Fruit fly (Drosophila melanogaster) whole organism, embryonic: ENCODE data around the gene CG6028.
A peak's percentile ranks its signal among the peaks of the same experiment; 100 is the strongest.

ENCODE experiments used
- Bteb2 ChIP-seq: fragments of 200-800 bp; sonication (Bioruptor generic); optimal IDR thresholded peaks from 2 replicates; lab custom pipeline; 2016; ENCODE audit warnings: missing biosample characterization, missing genetic modification characterization
- CG10209 ChIP-seq: fragments of 200-800 bp; sonication (Bioruptor generic); optimal IDR thresholded peaks from 3 replicates; lab custom pipeline; 2017; ENCODE audit warnings: missing biosample characterization, mild to moderate bottlenecking, missing genetic modification characterization, missing genetic modification reagents
- CG11456 ChIP-seq: fragments of 200-800 bp; sonication (Bioruptor generic); IDR thresholded peaks from 3 replicates; pipeline ENCODE4 v1.3.6; 2022; ENCODE audit warnings: missing biosample characterization, missing genetic modification characterization
- CG14965 ChIP-seq: fragments of 200-800 bp; sonication (Bioruptor generic); optimal IDR thresholded peaks from 2 replicates; lab custom pipeline; 2016; ENCODE audit warnings: missing biosample characterization, missing genetic modification characterization, borderline replicate concordance
- CG1602 ChIP-seq: fragments of 200-800 bp; sonication (Bioruptor generic); optimal IDR thresholded peaks from 3 replicates; lab custom pipeline; 2016; ENCODE audit warnings: missing biosample characterization, missing genetic modification characterization
- CG1603 ChIP-seq: fragments of 200-800 bp; sonication (Bioruptor generic); optimal IDR thresholded peaks from 2 replicates; lab custom pipeline; 2019; ENCODE audit warnings: missing biosample characterization, mild to moderate bottlenecking, missing genetic modification characterization, moderate library complexity
- CG16815 ChIP-seq: fragments of 200-800 bp; sonication (Bioruptor generic); optimal IDR thresholded peaks from 3 replicates; lab custom pipeline; 2017; ENCODE audit warnings: missing biosample characterization, mild to moderate bottlenecking, missing genetic modification characterization
- CG2875 ChIP-seq: fragments of 200-800 bp; sonication (Bioruptor generic); optimal IDR thresholded peaks from 2 replicates; lab custom pipeline; 2017; ENCODE audit warnings: missing biosample characterization, mild to moderate bottlenecking, missing genetic modification characterization, missing genetic modification reagents
- CG2889 ChIP-seq: fragments of 200-800 bp; sonication (Bioruptor generic); IDR thresholded peaks from 3 replicates; pipeline ENCODE4 v1.3.6; 2022; ENCODE audit warnings: missing biosample characterization, missing genetic modification characterization
- CG30431 ChIP-seq: fragments of 200-800 bp; sonication (Bioruptor generic); optimal IDR thresholded peaks from 2 replicates; lab custom pipeline; 2017; ENCODE audit warnings: missing biosample characterization, missing genetic modification characterization
- CG32772 ChIP-seq: fragments of 200-800 bp; sonication (Bioruptor generic); IDR thresholded peaks from 2 replicates; pipeline ENCODE4 v1.3.6; 2022; ENCODE audit warnings: missing biosample characterization, missing genetic modification characterization
- CG3995 ChIP-seq: fragments of 200-800 bp; sonication (Bioruptor generic); optimal IDR thresholded peaks from 3 replicates; lab custom pipeline; 2016; ENCODE audit warnings: missing biosample characterization, missing genetic modification characterization
- CG4854 ChIP-seq: fragments of 200-800 bp; sonication (Bioruptor generic); optimal IDR thresholded peaks from 2 replicates; lab custom pipeline; 2016; ENCODE audit warnings: missing biosample characterization, missing genetic modification characterization, inconsistent platforms
- CG5245 ChIP-seq: fragments of 200-800 bp; sonication (Bioruptor generic); optimal IDR thresholded peaks from 3 replicates; lab custom pipeline; 2016; ENCODE audit warnings: missing biosample characterization, missing genetic modification characterization
- CG5953 ChIP-seq: fragments of 200-800 bp; sonication (Bioruptor generic); IDR thresholded peaks from 2 replicates; pipeline ENCODE4 v1.3.6; 2022; ENCODE audit warnings: missing biosample characterization, missing genetic modification characterization
- CG7839 ChIP-seq: fragments of 200-800 bp; sonication (Bioruptor generic); optimal IDR thresholded peaks from 3 replicates; lab custom pipeline; 2018; ENCODE audit warnings: missing biosample characterization, mild to moderate bottlenecking, missing genetic modification characterization, moderate library complexity
- CG8478 ChIP-seq: fragments of >200 bp; optimal IDR thresholded peaks from 2 replicates; lab custom pipeline; 2018
- CG9437 ChIP-seq: fragments of 200-800 bp; sonication (Bioruptor generic); optimal IDR thresholded peaks from 2 replicates; lab custom pipeline; 2018; ENCODE audit warnings: missing biosample characterization, mild to moderate bottlenecking, missing genetic modification characterization
- CTCF ChIP-seq: fragments of 200-800 bp; sonication (Bioruptor generic); optimal IDR thresholded peaks from 2 replicates; lab custom pipeline; 2017; ENCODE audit warnings: missing biosample characterization, mild to moderate bottlenecking, missing genetic modification characterization, moderate library complexity
- Camta ChIP-seq: fragments of 200-800 bp; sonication (Bioruptor generic); optimal IDR thresholded peaks from 2 replicates; lab custom pipeline; 2016; ENCODE audit warnings: missing biosample characterization, missing genetic modification characterization
- CoRest ChIP-seq: fragments of 200-800 bp; sonication (Bioruptor generic); optimal IDR thresholded peaks from 3 replicates; lab custom pipeline; 2018; ENCODE audit warnings: missing biosample characterization, mild to moderate bottlenecking, missing genetic modification characterization, moderate library complexity
- Drgx ChIP-seq: fragments of 200-800 bp; sonication (Bioruptor generic); IDR thresholded peaks from 2 replicates; pipeline ENCODE4 v1.3.6; 2022; ENCODE audit warnings: missing biosample characterization, missing genetic modification characterization
- Gsc ChIP-seq: fragments of 200-800 bp; sonication (Bioruptor generic); IDR thresholded peaks from 2 replicates; pipeline ENCODE4 v1.3.6; 2022; ENCODE audit warnings: missing biosample characterization, missing genetic modification characterization
- H15 ChIP-seq: fragments of 200-800 bp; sonication (Bioruptor generic); IDR thresholded peaks from 3 replicates; pipeline ENCODE4 v1.3.6; 2022; ENCODE audit warnings: missing biosample characterization, missing genetic modification characterization
- Hand ChIP-seq: fragments of 200-800 bp; sonication (Bioruptor generic); optimal IDR thresholded peaks from 2 replicates; lab custom pipeline; 2017; ENCODE audit warnings: mild to moderate bottlenecking, missing biosample characterization, missing genetic modification reagents, missing genetic modification characterization
- Max ChIP-seq: fragments of 200-800 bp; sonication (Bioruptor generic); optimal IDR thresholded peaks from 2 replicates; lab custom pipeline; 2016; ENCODE audit warnings: missing biosample characterization, mild to moderate bottlenecking, missing genetic modification characterization
- Med ChIP-seq: fragments of 200-800 bp; sonication (Bioruptor generic); peaks from one replicate; lab custom pipeline; 2016; ENCODE audit warnings: missing biosample characterization, missing genetic modification characterization, mild to moderate bottlenecking, inconsistent platforms, moderate library complexity
- NC2β ChIP-seq: fragments of 200-800 bp; sonication (Bioruptor generic); optimal IDR thresholded peaks from 2 replicates; lab custom pipeline; 2016; ENCODE audit warnings: missing biosample characterization, missing genetic modification characterization
- Nf-YB ChIP-seq: fragments of 200-800 bp; sonication (Bioruptor generic); optimal IDR thresholded peaks from 3 replicates; lab custom pipeline; 2019; ENCODE audit warnings: missing biosample characterization, mild to moderate bottlenecking, missing genetic modification characterization, moderate library complexity
- Sox102F ChIP-seq: fragments of 200-800 bp; sonication (Bioruptor generic); optimal IDR thresholded peaks from 2 replicates; lab custom pipeline; 2018; ENCODE audit warnings: missing biosample characterization, mild to moderate bottlenecking, missing genetic modification characterization, moderate library complexity
- Sry-β ChIP-seq: fragments of 200-800 bp; sonication (Bioruptor generic); optimal IDR thresholded peaks from 2 replicates; lab custom pipeline; 2018; ENCODE audit warnings: missing biosample characterization, mild to moderate bottlenecking, missing genetic modification characterization, moderate library complexity
- abd-A ChIP-seq: fragments of 200-800 bp; sonication (Bioruptor generic); optimal IDR thresholded peaks from 3 replicates; lab custom pipeline; 2019; ENCODE audit warnings: missing biosample characterization, mild to moderate bottlenecking, missing genetic modification characterization, moderate library complexity
- ap ChIP-seq: fragments of 200-800 bp; sonication (Bioruptor generic); IDR thresholded peaks from 2 replicates; pipeline ENCODE4 v1.3.6; 2022; ENCODE audit warnings: missing biosample characterization, missing genetic modification characterization
- chm ChIP-seq: fragments of 200-800 bp; sonication (Bioruptor generic); IDR thresholded peaks from 2 replicates; pipeline ENCODE4 v1.3.6; 2022; ENCODE audit warnings: missing biosample characterization, missing genetic modification characterization
- ems ChIP-seq: fragments of 200-800 bp; sonication (Bioruptor generic); optimal IDR thresholded peaks from 3 replicates; lab custom pipeline; 2016; ENCODE audit warnings: missing biosample characterization, missing genetic modification characterization
- her ChIP-seq: fragments of 200-800 bp; sonication (Bioruptor generic); optimal IDR thresholded peaks from 2 replicates; lab custom pipeline; 2016; ENCODE audit warnings: missing biosample characterization, missing genetic modification characterization
- inv ChIP-seq: fragments of 200-800 bp; sonication (Bioruptor generic); IDR thresholded peaks from 2 replicates; pipeline ENCODE4 v1.3.6; 2022; ENCODE audit warnings: missing biosample characterization, missing genetic modification characterization; ENCODE audit not compliant: partially characterized antibody
- kah ChIP-seq: fragments of 200-800 bp; sonication (Bioruptor generic); optimal IDR thresholded peaks from 2 replicates; lab custom pipeline; 2018; ENCODE audit warnings: missing biosample characterization, mild to moderate bottlenecking, missing genetic modification characterization
- pan ChIP-seq, 4 experiments: fragments of >200 bp in 3 of 4; fragments of 200-800 bp in 1 of 4; sonication (Bioruptor generic) in 1 of 4; optimal IDR thresholded peaks in 3 of 4; IDR thresholded peaks in 1 of 4; 2 replicates each; pipeline versions ENCODE4 v1.3.6 to Lab custom; 2017 to 2022; ENCODE audit warnings: missing biosample characterization in 2 of 4, missing genetic modification characterization in 2 of 4, mixed read lengths in 1 of 4
- pb ChIP-seq: fragments of 200-800 bp; sonication (Bioruptor generic); optimal IDR thresholded peaks from 3 replicates; lab custom pipeline; 2016; ENCODE audit warnings: missing biosample characterization, missing genetic modification characterization
- pho ChIP-seq: fragments of 200-800 bp; sonication (Bioruptor generic); optimal IDR thresholded peaks from 2 replicates; lab custom pipeline; 2016; ENCODE audit warnings: missing biosample characterization, missing genetic modification characterization
- phol ChIP-seq: fragments of 200-800 bp; sonication (Bioruptor generic); optimal IDR thresholded peaks from 3 replicates; lab custom pipeline; 2018; ENCODE audit warnings: missing biosample characterization, mild to moderate bottlenecking, missing genetic modification characterization, moderate library complexity
- psq ChIP-seq: fragments of 200-800 bp; sonication (Bioruptor generic); optimal IDR thresholded peaks from 2 replicates; lab custom pipeline; 2017; ENCODE audit warnings: missing biosample characterization, missing genetic modification characterization
- rib ChIP-seq: fragments of 200-800 bp; sonication (Bioruptor generic); IDR thresholded peaks from 2 replicates; pipeline ENCODE4 v1.3.6; 2022; ENCODE audit warnings: missing biosample characterization, missing genetic modification characterization
- run ChIP-seq: fragments of 200-800 bp; sonication (Bioruptor generic); optimal IDR thresholded peaks from 3 replicates; lab custom pipeline; 2018; ENCODE audit warnings: missing biosample characterization, mild to moderate bottlenecking, missing genetic modification characterization
- slbo ChIP-seq: fragments of 200-800 bp; sonication (Bioruptor generic); IDR thresholded peaks from 2 replicates; pipeline ENCODE4 v1.3.6; 2022; ENCODE audit warnings: missing biosample characterization, missing genetic modification characterization
- stc ChIP-seq: fragments of 200-800 bp; sonication (Bioruptor generic); IDR thresholded peaks from 2 replicates; pipeline ENCODE4 v1.3.6; 2022; ENCODE audit warnings: missing biosample characterization, missing genetic modification characterization
- trem ChIP-seq: fragments of 200-800 bp; optimal IDR thresholded peaks from 3 replicates; lab custom pipeline; 2019; ENCODE audit warnings: missing biosample characterization, mild to moderate bottlenecking, missing genetic modification characterization, moderate library complexity
- usp ChIP-seq: fragments of >200 bp; optimal IDR thresholded peaks from 2 replicates; lab custom pipeline; 2017; ENCODE audit warnings: missing biosample characterization, missing genetic modification characterization
- vnd ChIP-seq: fragments of 200-800 bp; sonication (Bioruptor generic); IDR thresholded peaks from 3 replicates; pipeline ENCODE4 v1.3.6; 2022; ENCODE audit warnings: missing biosample characterization, missing genetic modification characterization; ENCODE audit not compliant: partially characterized antibody
- zen2 ChIP-seq: fragments of 200-800 bp; sonication (Bioruptor generic); IDR thresholded peaks from 3 replicates; pipeline ENCODE4 v1.3.6; 2022; ENCODE audit warnings: missing biosample characterization, missing genetic modification characterization; ENCODE audit not compliant: partially characterized antibody

The CG6028 gene

dm6 chr3R:22041625-22042282, 16.4 kb upstream of the CG6028 start, which contains the start of gene how (continued):
- TF ChIP-seq trem (tag; lab: Kevin White, UChicago): peak; percentile 60
- peak; percentile 23 for TF ChIP-seq NC2β (GFP tag; lab: Kevin White, UChicago)
- TF ChIP-seq abd-A (tag; lab: Kevin White, UChicago): peak; percentile 33
- peak; percentile 78 for TF ChIP-seq CG1603
- TF ChIP-seq CG2875: no peak
- TF ChIP-seq pan (optimal IDR thresholded peaks at IDR 0.05; lab: Kevin White, UChicago): no peak
- TF ChIP-seq pan (GFP tag; optimal IDR thresholded peaks at IDR 0.05 in 1 of 2, IDR thresholded peaks at IDR 0.05 in 1 of 2): no peak
- no peak for TF ChIP-seq CG4854 (GFP tag; lab: Kevin White, UChicago)
- peak; percentile 29 for TF ChIP-seq CTCF
- TF ChIP-seq Sry-β (GFP tag; lab: Kevin White, UChicago): peak; percentile 79
- no peak for TF ChIP-seq Gsc
- no peak for TF ChIP-seq Sox102F (GFP tag; lab: Kevin White, UChicago)
- no peak for TF ChIP-seq CG5953 (GFP tag; lab: Robert Waterston, UW)
- peak; percentile 7 for TF ChIP-seq psq (GFP tag; lab: Kevin White, UChicago)
- TF ChIP-seq chm: peak; percentile 83
- no peak for TF ChIP-seq stc (GFP tag; lab: Robert Waterston, UW)
- no peak for TF ChIP-seq Bteb2 (GFP tag; lab: Kevin White, UChicago)
- peak; percentile 24 for TF ChIP-seq Hand (GFP tag; lab: Kevin White, UChicago)
- 0 out of 3 replicates have a peak, but pooled peaks have one; percentile 26 for TF ChIP-seq H15
- no peak for TF ChIP-seq kah (GFP tag; lab: Kevin White, UChicago)
- TF ChIP-seq phol (tag; lab: Kevin White, UChicago): peak; percentile 46
- TF ChIP-seq Camta (GFP tag; lab: Kevin White, UChicago): peak; percentile 41
- no peak for TF ChIP-seq CG1602
- TF ChIP-seq CG5245 (GFP tag; lab: Kevin White, UChicago): no peak
- no peak for TF ChIP-seq CG16815
- TF ChIP-seq CG3995 (GFP tag; lab: Kevin White, UChicago): no peak
- no peak for TF ChIP-seq ems (GFP tag; lab: Kevin White, UChicago)
- TF ChIP-seq Drgx (GFP tag; lab: Robert Waterston, UW): no peak
- TF ChIP-seq CoRest (tag; lab: Kevin White, UChicago): peak; percentile 56
- peak; percentile 84 for TF ChIP-seq Med (GFP tag; lab: Kevin White, UChicago)
- TF ChIP-seq run (tag; lab: Kevin White, UChicago): no peak
- TF ChIP-seq CG11456 (GFP tag; lab: Robert Waterston, UW): 0 out of 3 replicates have a peak, but pooled peaks have one; percentile 41
- no peak for TF ChIP-seq CG2889 (GFP tag; lab: Robert Waterston, UW)
- no peak for TF ChIP-seq CG7839 (tag; lab: Kevin White, UChicago)
- TF ChIP-seq ap (GFP tag; lab: Robert Waterston, UW): no peak
- peak; percentile 38; the same call in 1 of the 2 replicates for TF ChIP-seq slbo (GFP tag; lab: Robert Waterston, UW)
- TF ChIP-seq vnd: no peak
- TF ChIP-seq CG32772 (GFP tag; lab: Robert Waterston, UW): no peak
- peak; percentile 26 for TF ChIP-seq Max (GFP tag; lab: Kevin White, UChicago)
- TF ChIP-seq pho (GFP tag; lab: Kevin White, UChicago): peak; percentile 27
- TF ChIP-seq CG14965 (GFP tag; lab: Kevin White, UChicago): no peak
- no peak for TF ChIP-seq CG30431 (GFP tag; lab: Kevin White, UChicago)
- TF ChIP-seq her (GFP tag; lab: Kevin White, UChicago): no peak
- TF ChIP-seq usp: no peak
- TF ChIP-seq pb (GFP tag; lab: Kevin White, UChicago): peak; percentile 66
- TF ChIP-seq zen2 (GFP tag; lab: Robert Waterston, UW): no peak
- TF ChIP-seq CG10209: no peak
- no peak for TF ChIP-seq rib (GFP tag; lab: Robert Waterston, UW)
- peak; percentile 4 for TF ChIP-seq CG9437
- TF ChIP-seq CG8478 (lab: Kevin White, UChicago): no peak
- no peak for TF ChIP-seq inv (GFP tag; lab: Robert Waterston, UW)
- no peak for TF ChIP-seq Nf-YB
